Worm (Caenorhabditis elegans) whole organism, L2 larva: ENCODE measurements around the gene mec-5.

Experiments
- ama-1 ChIP-seq: fragments of 150-350 bp; optimal IDR thresholded peaks from 2 replicates; lab custom pipeline; 2018; ENCODE audit warnings: inconsistent platforms
- ceh-16 ChIP-seq: fragments of 150-350 bp; optimal IDR thresholded peaks from 2 replicates; lab custom pipeline; 2014; ENCODE audit warnings: missing biosample characterization, missing genetic modification characterization
- ceh-82 ChIP-seq: fragments of 150-350 bp; optimal IDR thresholded peaks from 2 replicates; lab custom pipeline; 2014; ENCODE audit warnings: missing biosample characterization, missing genetic modification characterization
- dmd-4 ChIP-seq: sonication (generic microtip); optimal IDR thresholded peaks from 2 replicates; lab custom pipeline; 2017; ENCODE audit warnings: missing biosample characterization, missing genetic modification characterization
- egl-27 ChIP-seq: sonication (generic microtip); optimal IDR thresholded peaks from 3 replicates; lab custom pipeline; 2017; ENCODE audit warnings: missing biosample characterization, missing genetic modification reagents, missing genetic modification characterization
- elt-3 ChIP-seq: sonication (generic microtip); optimal IDR thresholded peaks from 2 replicates; lab custom pipeline; 2017; ENCODE audit warnings: missing biosample characterization, missing genetic modification characterization
- lsy-2 ChIP-seq, 2 experiments: fragments of 150-350 bp in 1 of 2; sonication (generic microtip) in 1 of 2; optimal IDR thresholded peaks; 2 replicates each; lab custom pipeline; 2014 to 2017; ENCODE audit warnings: missing biosample characterization in 2 of 2, missing genetic modification characterization in 2 of 2
- nhr-11 ChIP-seq: fragments of 150-350 bp; optimal IDR thresholded peaks from 2 replicates; lab custom pipeline; 2014; ENCODE audit warnings: missing biosample characterization, missing genetic modification characterization
- skn-1 ChIP-seq: sonication (generic microtip); optimal IDR thresholded peaks from 2 replicates; lab custom pipeline; 2017; ENCODE audit warnings: missing biosample characterization, missing genetic modification characterization
- ztf-1 ChIP-seq: fragments of 200-800 bp; sonication (Bioruptor generic); conservative IDR thresholded peaks from 2 replicates; pipeline ENCODE4 v1.3.6; 2022; ENCODE audit warnings: missing genetic modification characterization, missing compliant biosample characterization
- ztf-11 ChIP-seq: sonication (generic microtip); optimal IDR thresholded peaks from 2 replicates; lab custom pipeline; 2017; ENCODE audit warnings: missing biosample characterization, missing genetic modification characterization

DNA sequence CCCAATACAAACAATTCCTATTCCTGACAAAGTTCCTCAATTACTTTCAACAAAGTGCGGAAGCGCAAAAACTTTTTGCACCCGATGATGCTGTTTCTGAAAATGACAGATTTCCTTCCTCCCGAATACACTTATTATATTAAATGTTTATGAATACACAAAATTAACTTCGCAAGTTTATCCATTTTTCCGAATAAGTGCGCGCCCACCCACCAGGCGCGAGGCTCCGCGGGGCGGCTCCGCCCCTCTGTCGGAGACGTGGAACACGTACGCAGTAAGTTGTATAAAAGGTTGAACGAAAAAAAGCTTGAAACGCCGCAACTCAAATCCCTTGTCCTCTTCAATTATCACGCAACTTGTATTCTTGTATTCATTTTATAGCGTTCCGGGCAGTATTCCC, 15.0 kb downstream of the mec-5 start, which contains the start of gene C09G1.5:
- TF ChIP-seq nhr-11 (tag; lab: Kevin White, UChicago) = no peak
- TF ChIP-seq ztf-1 (GFP tag; lab: Robert Waterston, UW) = no peak
- TF ChIP-seq elt-3 = no peak
- TF ChIP-seq ceh-82 (tag; lab: Kevin White, UChicago) = no peak
- TF ChIP-seq egl-27 = no peak
- TF ChIP-seq ama-1 (lab: Kevin White, UChicago) = no peak
- TF ChIP-seq ceh-16 (tag; lab: Kevin White, UChicago) = no peak
- TF ChIP-seq skn-1 (tag; lab: Kevin White, UChicago) = no peak
- no peak for TF ChIP-seq lsy-2 (tag; optimal IDR thresholded peaks at IDR 0.05; lab: Kevin White, UChicago)
- TF ChIP-seq ztf-11 (tag; lab: Kevin White, UChicago) = no peak
- no peak for TF ChIP-seq dmd-4 (tag; lab: Kevin White, UChicago)
